Worm (Caenorhabditis elegans): ENCODE measurements around the gene fbxa-107.

fbxa-107 gene

ce11 chrV:18086174-18086661 is 37.5 kb upstream of the fbxa-107 start, which contains the start of gene Y59A8B.12:
Gene Y59A8B.12, minus strand, starts transcription at chrV:18086224.
- TF ChIP-seq efl-1 (optimal IDR thresholded peaks at IDR 0.05) (peak in 1 of 2 experiments; percentile 88), efl-1 (GFP tag; optimal IDR thresholded peaks at IDR 0.05 in 1 of 2) (peak in 1 of 2 experiments; percentile 62), nhr-20 (tag; optimal IDR thresholded peaks at IDR 0.05) (no peak), nhr-85 (tag) (peak; percentile 65)

- peak; percentile 9 for TF ChIP-seq unc-30 (tag; optimal IDR thresholded peaks at IDR 0.05)
- TF ChIP-seq C34B4.2 (tag; optimal IDR thresholded peaks at IDR 0.05) = no peak
- peak; percentile 49 to 80 for TF ChIP-seq lsy-2 (tag; optimal IDR thresholded peaks at IDR 0.05)
- peak; percentile 27; the same call in 1 of the 2 replicates for TF ChIP-seq isw-1 (GFP tag; IDR thresholded peaks at IDR 0.05)
- peak; percentile 18 for TF ChIP-seq lin-15B (tag; optimal IDR thresholded peaks at IDR 0.05)
- TF ChIP-seq nhr-85 (tag) = peak; percentile 37
- TF ChIP-seq egl-27 (tag; optimal IDR thresholded peaks at IDR 0.05) = no peak
- TF ChIP-seq aly-2 (tag; optimal IDR thresholded peaks at IDR 0.05) = peak; percentile 13
- peak; percentile 97 to 98 (median 97) for TF ChIP-seq dpl-1 (GFP tag; optimal IDR thresholded peaks at IDR 0.05)
- TF ChIP-seq ces-1 (GFP tag; optimal IDR thresholded peaks at IDR 0.05) = no peak
- TF ChIP-seq hlh-4 (tag; optimal IDR thresholded peaks at IDR 0.05) = no peak
- TF ChIP-seq elt-2 (tag; optimal IDR thresholded peaks at IDR 0.05) = no peak
- peak; percentile 1 for TF ChIP-seq ceh-8 (GFP tag; optimal IDR thresholded peaks at IDR 0.05)
- TF ChIP-seq unc-130 (tag; optimal IDR thresholded peaks at IDR 0.05) = peak; percentile 43
- peak; percentile 66 for TF ChIP-seq snu-23 (GFP tag; optimal IDR thresholded peaks at IDR 0.05)
- peak; percentile 36 for TF ChIP-seq F16B12.6 (tag; optimal IDR thresholded peaks at IDR 0.05)
- peak; percentile 17 for TF ChIP-seq fkh-8 (tag; optimal IDR thresholded peaks at IDR 0.05)
- peak in 1 of 2 experiments; percentile 11 for TF ChIP-seq mdl-1 (tag; optimal IDR thresholded peaks at IDR 0.05)
- no peak for TF ChIP-seq lir-3 (tag; optimal IDR thresholded peaks at IDR 0.05; ENCODE audit: poor library complexity)
- TF ChIP-seq ceh-82 (tag; optimal IDR thresholded peaks at IDR 0.05) = peak; percentile 43 to 77 (median 51)
- TF ChIP-seq fos-1 (tag; optimal IDR thresholded peaks at IDR 0.05) = no peak
- peak; percentile 40 for TF ChIP-seq C16A3.4 (tag; optimal IDR thresholded peaks at IDR 0.05)
- peak; percentile 56 for TF ChIP-seq dsc-1 (tag; optimal IDR thresholded peaks at IDR 0.05)
- peak; percentile 14 for TF ChIP-seq nhr-77 (tag; optimal IDR thresholded peaks at IDR 0.05)
- peak; percentile 38 for TF ChIP-seq blmp-1 (tag; optimal IDR thresholded peaks at IDR 0.05)
- no peak for TF ChIP-seq nhr-84 (tag; optimal IDR thresholded peaks at IDR 0.05)
- TF ChIP-seq tbx-2 (tag; optimal IDR thresholded peaks at IDR 0.05) = peak; percentile 49
- TF ChIP-seq lin-13 (GFP tag; optimal IDR thresholded peaks at IDR 0.05) = peak; percentile 11
- TF ChIP-seq fkh-4 (tag; optimal IDR thresholded peaks at IDR 0.05; ENCODE audit: borderline replicate concordance) = no peak
- peak; percentile 96 to 98 for TF ChIP-seq lin-35 (GFP tag; optimal IDR thresholded peaks at IDR 0.05)
- peak; percentile 37 for TF ChIP-seq lin-39 (tag; optimal IDR thresholded peaks at IDR 0.05)
- no peak for TF ChIP-seq mef-2 (tag; optimal IDR thresholded peaks at IDR 0.05)
- TF ChIP-seq efl-1 (optimal IDR thresholded peaks at IDR 0.05) = peak; percentile 98 to 100
- peak; percentile 99 to 100 for TF ChIP-seq efl-1 (GFP tag; optimal IDR thresholded peaks at IDR 0.05 in 1 of 2)
- peak; percentile 1 for TF ChIP-seq irx-1 (tag; optimal IDR thresholded peaks at IDR 0.05)
- TF ChIP-seq hpl-2 (GFP tag; optimal IDR thresholded peaks at IDR 0.05) = peak; percentile 17
- TF ChIP-seq xbp-1 (tag; optimal IDR thresholded peaks at IDR 0.05) = peak; percentile 56
- peak; percentile 14 for TF ChIP-seq unc-86 (tag; optimal IDR thresholded peaks at IDR 0.05)
- peak; percentile 49 for TF ChIP-seq skn-1 (tag; optimal IDR thresholded peaks at IDR 0.05)
- TF ChIP-seq mep-1 (tag; optimal IDR thresholded peaks at IDR 0.05) = peak; percentile 69
Observed at ce11 chrV:18086783-18087182, 37.0 kb upstream of the fbxa-107 start, which contains the start of gene slr-2. Gene slr-2, plus strand, starts transcription at chrV:18087123.

- TF ChIP-seq vab-15 (tag; optimal IDR thresholded peaks at IDR 0.05) = no peak
- no peak for TF ChIP-seq efl-1 (optimal IDR thresholded peaks at IDR 0.05)
- peak in 1 of 2 experiments; percentile 52 for TF ChIP-seq efl-1 (GFP tag; optimal IDR thresholded peaks at IDR 0.05 in 1 of 2)
- TF ChIP-seq swsn-7 (tag; optimal IDR thresholded peaks at IDR 0.05) = no peak
- TF ChIP-seq lin-14 (GFP tag; optimal IDR thresholded peaks at IDR 0.05) = no peak
Observed at ce11 chrV:18091216-18091615, 32.5 kb upstream of the fbxa-107 start.

All from whole organism, L1 larva.